Fruit fly (Drosophila melanogaster): ENCODE measurements around the gene Cals.

- TF ChIP-seq CTCF (optimal IDR thresholded peaks at IDR 0.05): no peak
- TF ChIP-seq CG8478 (optimal IDR thresholded peaks at IDR 0.05): no peak
Measured at dm6 chr4:1121888-1122287, 1.3 kb downstream of the Cals start.
